Worm (Caenorhabditis elegans): ENCODE results near the gene sri-54.

sri-54 gene

ce11 chrII:3158985-3159384 is 21.3 kb upstream of the sri-54 start, which contains the start of gene sri-34:
Gene sri-34, minus strand, starts transcription at chrII:3159085.
- TF ChIP-seq R02D3.7 (tag; optimal IDR thresholded peaks at IDR 0.05): no peak
- TF ChIP-seq ztf-11 (tag; optimal IDR thresholded peaks at IDR 0.05): no peak
- TF ChIP-seq nhr-77 (tag; optimal IDR thresholded peaks at IDR 0.05): no peak
- no peak for TF ChIP-seq mbf-1 (tag; optimal IDR thresholded peaks at IDR 0.05)
- no peak for TF ChIP-seq nhr-23 (tag; optimal IDR thresholded peaks at IDR 0.05)
- TF ChIP-seq F13H6.1 (tag; optimal IDR thresholded peaks at IDR 0.05): no peak

ce11 chrII:3156749-3157148 is 19.0 kb upstream of the sri-54 start, which contains the start of gene sri-33:
Gene sri-33, minus strand, starts transcription at chrII:3156849.
- no peak for TF ChIP-seq unc-55 (GFP tag; optimal IDR thresholded peaks at IDR 0.05)
- peak; percentile 5 for TF ChIP-seq nhr-21 (tag; optimal IDR thresholded peaks at IDR 0.05)

- TF ChIP-seq C34F6.9 (tag; optimal IDR thresholded peaks at IDR 0.05) (no peak), R02D3.7 (tag; optimal IDR thresholded peaks at IDR 0.05) (no peak), crh-2 (tag; optimal IDR thresholded peaks at IDR 0.05) (no peak), dmd-4 (tag; optimal IDR thresholded peaks at IDR 0.05) (no peak), ZK546.5 (tag; optimal IDR thresholded peaks at IDR 0.05) (no peak), nhr-10 (tag; optimal IDR thresholded peaks at IDR 0.05) (no peak), ceh-82 (tag; optimal IDR thresholded peaks at IDR 0.05) (no peak), nhr-237 (tag; optimal IDR thresholded peaks at IDR 0.05) (no peak), ceh-16 (tag; optimal IDR thresholded peaks at IDR 0.05) (no peak), nhr-23 (tag; optimal IDR thresholded peaks at IDR 0.05) (no peak), F13H6.1 (tag; optimal IDR thresholded peaks at IDR 0.05) (no peak), peb-1 (tag; optimal IDR thresholded peaks at IDR 0.05) (no peak), nhr-6 (tag; optimal IDR thresholded peaks at IDR 0.05) (no peak), elt-3 (tag; optimal IDR thresholded peaks at IDR 0.05) (no peak), lin-39 (tag; optimal IDR thresholded peaks at IDR 0.05) (no peak), mdl-1 (tag; optimal IDR thresholded peaks at IDR 0.05) (no peak), unc-62 (GFP tag; optimal IDR thresholded peaks at IDR 0.05) (no peak), ztf-4 (tag; optimal IDR thresholded peaks at IDR 0.05) (no peak), Y55F3AM.14 (GFP tag; optimal IDR thresholded peaks at IDR 0.05) (no peak), fos-1 (tag; optimal IDR thresholded peaks at IDR 0.05) (no peak)
Measured at ce11 chrII:3154383-3154782, 16.7 kb upstream of the sri-54 start, which contains the start of gene sri-32. Gene sri-32, minus strand, starts transcription at chrII:3154483.

- TF ChIP-seq nhr-21 (tag; optimal IDR thresholded peaks at IDR 0.05) (no peak), ztf-11 (tag; optimal IDR thresholded peaks at IDR 0.05) (no peak), nhr-77 (tag; optimal IDR thresholded peaks at IDR 0.05) (no peak), blmp-1 (tag; optimal IDR thresholded peaks at IDR 0.05; ENCODE audit: insufficient read depth) (no peak)
Measured at ce11 chrII:3151615-3152014, 13.9 kb upstream of the sri-54 start, which contains the start of the genes T10D4.14 and T10D4.19. Gene T10D4.14, minus strand, starts transcription at chrII:3151715. Gene T10D4.19, plus strand, starts transcription at chrII:3151918.

- TF ChIP-seq gmeb-1 (tag; optimal IDR thresholded peaks at IDR 0.05) (no peak), ceh-16 (tag; optimal IDR thresholded peaks at IDR 0.05) (no peak), aly-2 (tag; optimal IDR thresholded peaks at IDR 0.05) (no peak), ztf-11 (tag; optimal IDR thresholded peaks at IDR 0.05) (no peak), sma-3 (GFP tag; optimal IDR thresholded peaks at IDR 0.05) (no peak), lsy-2 (tag; optimal IDR thresholded peaks at IDR 0.05) (no peak), ZK546.5 (tag; optimal IDR thresholded peaks at IDR 0.05) (no peak), crh-2 (tag; optimal IDR thresholded peaks at IDR 0.05) (no peak)
Measured at ce11 chrII:3149521-3150190, 12.0 kb upstream of the sri-54 start, which contains the start of the genes T10D4.11 and T10D4.1. Gene T10D4.11, minus strand, starts transcription at chrII:3149621. Gene T10D4.1, plus strand, starts transcription at chrII:3150140.

ce11 chrII:3148404-3148803 is 10.7 kb upstream of the sri-54 start:
- TF ChIP-seq egl-27 (tag; optimal IDR thresholded peaks at IDR 0.05) (no peak), nhr-77 (tag; optimal IDR thresholded peaks at IDR 0.05) (no peak), sma-9 (GFP tag; optimal IDR thresholded peaks at IDR 0.05) (no peak), sma-9 (tag; optimal IDR thresholded peaks at IDR 0.05) (no peak), blmp-1 (tag; optimal IDR thresholded peaks at IDR 0.05; ENCODE audit: insufficient read depth) (no peak), sma-3 (GFP tag; optimal IDR thresholded peaks at IDR 0.05) (no peak), peb-1 (tag; optimal IDR thresholded peaks at IDR 0.05) (no peak), elt-3 (tag; optimal IDR thresholded peaks at IDR 0.05) (no peak), snpc-4 (tag; optimal IDR thresholded peaks at IDR 0.05) (no peak), unc-62 (GFP tag; optimal IDR thresholded peaks at IDR 0.05) (no peak), dmd-4 (tag; optimal IDR thresholded peaks at IDR 0.05) (no peak), mdl-1 (tag; optimal IDR thresholded peaks at IDR 0.05) (no peak), aly-2 (tag; optimal IDR thresholded peaks at IDR 0.05) (no peak), nhr-129 (tag; optimal IDR thresholded peaks at IDR 0.05) (no peak), Y55F3AM.14 (GFP tag; optimal IDR thresholded peaks at IDR 0.05) (no peak), ztf-4 (tag; optimal IDR thresholded peaks at IDR 0.05) (no peak), skn-1 (tag; optimal IDR thresholded peaks at IDR 0.05) (no peak), fos-1 (tag; optimal IDR thresholded peaks at IDR 0.05) (no peak)

Data from whole organism, L2 larva.